Worm (Caenorhabditis elegans) whole organism, L3 larva: ENCODE data around the gene M117.6.

Experiments
- R02D3.7 ChIP-seq: fragments of 150-350 bp; optimal IDR thresholded peaks from 2 replicates; lab custom pipeline; 2014; ENCODE audit warnings: missing biosample characterization, missing genetic modification characterization
- ZK546.5 ChIP-seq: sonication (generic microtip); optimal IDR thresholded peaks from 2 replicates; lab custom pipeline; 2017; ENCODE audit warnings: missing biosample characterization, missing genetic modification characterization
- aly-2 ChIP-seq: fragments of 150-350 bp; optimal IDR thresholded peaks from 2 replicates; lab custom pipeline; 2014; ENCODE audit warnings: missing biosample characterization, missing genetic modification characterization
- ama-1 ChIP-seq: fragments of 150-350 bp; optimal IDR thresholded peaks from 2 replicates; lab custom pipeline; 2018
- ceh-16 ChIP-seq: sonication (generic microtip); optimal IDR thresholded peaks from 2 replicates; lab custom pipeline; 2017; ENCODE audit warnings: missing biosample characterization, missing genetic modification characterization
- ceh-28 ChIP-seq: fragments of 150-350 bp; optimal IDR thresholded peaks from 2 replicates; lab custom pipeline; 2014; ENCODE audit warnings: missing biosample characterization, missing genetic modification reagents, missing genetic modification characterization
- ceh-82 ChIP-seq: fragments of 150-350 bp; optimal IDR thresholded peaks from 2 replicates; lab custom pipeline; 2014; ENCODE audit warnings: missing biosample characterization, missing genetic modification characterization
- ceh-9 ChIP-seq: sonication (generic microtip); optimal IDR thresholded peaks from 2 replicates; lab custom pipeline; 2018; ENCODE audit warnings: missing biosample characterization, missing genetic modification characterization
- daf-12 ChIP-seq: fragments of 150-350 bp; optimal IDR thresholded peaks from 2 replicates; lab custom pipeline; 2014; ENCODE audit warnings: missing biosample characterization, missing genetic modification reagents, missing genetic modification characterization
- egl-27 ChIP-seq: sonication (generic microtip); optimal IDR thresholded peaks from 4 replicates; lab custom pipeline; 2017; ENCODE audit warnings: missing biosample characterization, missing genetic modification reagents, missing genetic modification characterization
- egl-5 ChIP-seq: fragments of 150-350 bp; optimal IDR thresholded peaks from 2 replicates; lab custom pipeline; 2017; ENCODE audit warnings: missing biosample characterization, missing genetic modification reagents, missing genetic modification characterization, inconsistent platforms
- elt-1 ChIP-seq: fragments of 150-350 bp; optimal IDR thresholded peaks from 2 replicates; lab custom pipeline; 2014; ENCODE audit warnings: missing biosample characterization, missing genetic modification characterization
- elt-2 ChIP-seq: sonication (generic microtip); optimal IDR thresholded peaks from 2 replicates; lab custom pipeline; 2016; ENCODE audit warnings: missing genetic modification reagents, mild to moderate bottlenecking, missing genetic modification characterization, missing compliant biosample characterization
- elt-3 ChIP-seq, 3 experiments: fragments of 150-350 bp in 1 of 3; sonication (generic microtip) in 2 of 3; optimal IDR thresholded peaks; 2 replicates in 2 of 3; 4 replicates in 1 of 3; lab custom pipeline; 2014 to 2017; ENCODE audit warnings: missing biosample characterization in 3 of 3, missing genetic modification characterization in 3 of 3
- eor-1 ChIP-seq, 2 experiments: fragments of 150-350 bp; optimal IDR thresholded peaks; 2 replicates each; lab custom pipeline; 2014 to 2018; ENCODE audit warnings: missing biosample characterization in 2 of 2, missing genetic modification characterization in 2 of 2
- fkh-10 ChIP-seq: sonication (generic microtip); optimal IDR thresholded peaks from 2 replicates; lab custom pipeline; 2017; ENCODE audit warnings: missing biosample characterization, missing genetic modification reagents, missing genetic modification characterization
- fkh-2 ChIP-seq: fragments of 150-350 bp; optimal IDR thresholded peaks from 2 replicates; lab custom pipeline; 2014; ENCODE audit warnings: missing biosample characterization, missing genetic modification reagents, missing genetic modification characterization
- fos-1 ChIP-seq: fragments of 150-350 bp; optimal IDR thresholded peaks from 2 replicates; lab custom pipeline; 2014; ENCODE audit warnings: missing biosample characterization, missing genetic modification characterization
- hmg-11 ChIP-seq: sonication (generic microtip); optimal IDR thresholded peaks from 2 replicates; lab custom pipeline; 2016; ENCODE audit warnings: missing genetic modification characterization, missing compliant biosample characterization
- jun-1 ChIP-seq: fragments of 150-350 bp; optimal IDR thresholded peaks from 2 replicates; lab custom pipeline; 2014; ENCODE audit warnings: missing biosample characterization, missing genetic modification reagents, missing genetic modification characterization
- lin-15B ChIP-seq: fragments of 150-350 bp; optimal IDR thresholded peaks from 2 replicates; lab custom pipeline; 2014; ENCODE audit warnings: missing biosample characterization, missing genetic modification characterization
- lin-39 ChIP-seq: fragments of 150-350 bp; optimal IDR thresholded peaks from 2 replicates; lab custom pipeline; 2018; ENCODE audit warnings: missing biosample characterization, missing genetic modification reagents, missing genetic modification characterization
- lsy-12 ChIP-seq: sonication (generic microtip); optimal IDR thresholded peaks from 2 replicates; lab custom pipeline; 2016; ENCODE audit warnings: mild to moderate bottlenecking, missing genetic modification characterization, missing compliant biosample characterization
- mdl-1 ChIP-seq: fragments of 150-350 bp; optimal IDR thresholded peaks from 2 replicates; lab custom pipeline; 2014; ENCODE audit warnings: missing biosample characterization, missing genetic modification characterization
- mml-1 ChIP-seq: fragments of 150-350 bp; sonication (generic microtip); optimal IDR thresholded peaks from 3 replicates; lab custom pipeline; 2014; ENCODE audit warnings: missing biosample characterization, missing genetic modification characterization
- nfya-1 ChIP-seq: sonication (generic microtip); optimal IDR thresholded peaks from 2 replicates; lab custom pipeline; 2017; ENCODE audit warnings: missing genetic modification characterization, mild to moderate bottlenecking, missing compliant biosample characterization, antibody characterized with exemption, moderate library complexity; ENCODE audit not compliant: insufficient read depth
- nhr-11 ChIP-seq: fragments of 150-350 bp; optimal IDR thresholded peaks from 2 replicates; lab custom pipeline; 2014; ENCODE audit warnings: missing biosample characterization, missing genetic modification characterization
- nhr-12 ChIP-seq: fragments of 150-350 bp; optimal IDR thresholded peaks from 2 replicates; lab custom pipeline; 2014; ENCODE audit warnings: missing biosample characterization, missing genetic modification characterization
- nhr-23 ChIP-seq: fragments of 150-350 bp; optimal IDR thresholded peaks from 2 replicates; lab custom pipeline; 2014; ENCODE audit warnings: missing biosample characterization, missing genetic modification reagents, missing genetic modification characterization
- nhr-237 ChIP-seq: fragments of 150-350 bp; optimal IDR thresholded peaks from 2 replicates; lab custom pipeline; 2014; ENCODE audit warnings: missing biosample characterization, missing genetic modification characterization
- nhr-25 ChIP-seq: sonication (generic microtip); optimal IDR thresholded peaks from 2 replicates; lab custom pipeline; 2017; ENCODE audit warnings: missing biosample characterization, missing genetic modification characterization
- nhr-28 ChIP-seq: fragments of 150-350 bp; optimal IDR thresholded peaks from 2 replicates; lab custom pipeline; 2014; ENCODE audit warnings: missing biosample characterization, missing genetic modification characterization
- nhr-43 ChIP-seq: sonication (generic microtip); optimal IDR thresholded peaks from 2 replicates; lab custom pipeline; 2016; ENCODE audit warnings: mild to moderate bottlenecking, missing genetic modification characterization, missing compliant biosample characterization; ENCODE audit not compliant: poor library complexity, severe bottlenecking
- nhr-67 ChIP-seq: fragments of 150-350 bp; optimal IDR thresholded peaks from 2 replicates; lab custom pipeline; 2014; ENCODE audit warnings: missing biosample characterization, missing genetic modification characterization
- nhr-76 ChIP-seq: fragments of 150-350 bp; sonication (generic microtip); optimal IDR thresholded peaks from 5 replicates; lab custom pipeline; 2014; ENCODE audit warnings: missing biosample characterization, missing genetic modification characterization
- nhr-77 ChIP-seq: fragments of 150-350 bp; optimal IDR thresholded peaks from 2 replicates; lab custom pipeline; 2014; ENCODE audit warnings: missing biosample characterization, missing genetic modification characterization
- pha-4 ChIP-seq: fragments of 150-350 bp; optimal IDR thresholded peaks from 2 replicates; lab custom pipeline; 2014; ENCODE audit warnings: missing biosample characterization, missing genetic modification reagents, missing genetic modification characterization
- pqm-1 ChIP-seq: fragments of 150-350 bp; optimal IDR thresholded peaks from 2 replicates; lab custom pipeline; 2017; ENCODE audit warnings: missing biosample characterization, missing genetic modification characterization, inconsistent platforms
- sea-2 ChIP-seq: fragments of 150-350 bp; sonication (generic microtip); optimal IDR thresholded peaks from 4 replicates; lab custom pipeline; 2014; ENCODE audit warnings: missing biosample characterization, missing genetic modification reagents, missing genetic modification characterization
- skn-1 ChIP-seq: fragments of 150-350 bp; optimal IDR thresholded peaks from 2 replicates; lab custom pipeline; 2014; ENCODE audit warnings: missing biosample characterization, missing genetic modification characterization
- snpc-4 ChIP-seq: fragments of 150-350 bp; optimal IDR thresholded peaks from 2 replicates; lab custom pipeline; 2014; ENCODE audit warnings: missing biosample characterization, missing genetic modification characterization
- tbx-2 ChIP-seq: sonication (generic microtip); optimal IDR thresholded peaks from 2 replicates; lab custom pipeline; 2016; ENCODE audit warnings: mild to moderate bottlenecking, missing genetic modification characterization, missing compliant biosample characterization
- unc-39 ChIP-seq: sonication (generic microtip); optimal IDR thresholded peaks from 4 replicates; lab custom pipeline; 2017; ENCODE audit warnings: missing biosample characterization, missing genetic modification characterization
- unc-62 ChIP-seq: fragments of 150-350 bp; sonication (generic microtip); optimal IDR thresholded peaks from 4 replicates; lab custom pipeline; 2014; ENCODE audit warnings: missing biosample characterization, missing genetic modification reagents, missing genetic modification characterization
- zag-1 ChIP-seq: fragments of 150-350 bp; optimal IDR thresholded peaks from 2 replicates; lab custom pipeline; 2014; ENCODE audit warnings: missing biosample characterization, missing genetic modification characterization
- ztf-11 ChIP-seq: fragments of 150-350 bp; optimal IDR thresholded peaks from 2 replicates; lab custom pipeline; 2014; ENCODE audit warnings: missing biosample characterization, missing genetic modification characterization
- ztf-4 ChIP-seq: fragments of 150-350 bp; optimal IDR thresholded peaks from 2 replicates; lab custom pipeline; 2014; ENCODE audit warnings: missing biosample characterization, missing genetic modification characterization

Gene M117.6

DNA sequence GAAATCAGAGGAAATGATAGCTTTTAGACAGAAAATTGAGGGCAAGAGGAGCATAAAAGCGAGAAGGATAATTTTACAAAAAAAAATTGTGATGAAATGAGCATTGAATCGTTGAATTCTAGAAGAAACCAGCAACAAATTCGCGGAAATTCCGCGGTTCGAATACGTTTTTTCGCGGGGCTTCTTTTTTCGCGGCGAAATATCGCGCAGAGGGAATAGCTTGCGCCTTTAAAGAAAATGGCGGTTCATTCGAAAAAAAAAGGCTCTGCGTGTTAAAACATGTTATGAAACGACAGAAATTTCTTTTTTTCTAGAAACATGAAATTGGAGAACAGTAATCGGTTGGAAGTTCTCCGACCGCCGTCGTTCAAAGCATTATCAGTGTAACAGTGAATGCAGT lies 5.5 kb downstream of the M117.6 start:
- no peak for TF ChIP-seq R02D3.7 (tag; lab: Kevin White, UChicago)
- no peak for TF ChIP-seq nhr-67
- no peak for TF ChIP-seq ceh-28 (tag; lab: Kevin White, UChicago)
- no peak for TF ChIP-seq nhr-28 (tag; lab: Kevin White, UChicago)
- no peak for TF ChIP-seq unc-62 (GFP tag; lab: Kevin White, UChicago)
- TF ChIP-seq mml-1, result no peak
- TF ChIP-seq mdl-1 (tag; lab: Kevin White, UChicago), result no peak
- no peak for TF ChIP-seq egl-5 (tag; lab: Kevin White, UChicago)
- TF ChIP-seq nhr-23 (tag; lab: Kevin White, UChicago), result peak; percentile 55
- TF ChIP-seq snpc-4 (tag; lab: Kevin White, UChicago), result peak; percentile 60
- TF ChIP-seq nhr-76 (tag; lab: Kevin White, UChicago), result no peak
- no peak for TF ChIP-seq daf-12
- no peak for TF ChIP-seq ceh-82 (tag; lab: Kevin White, UChicago)
- no peak for TF ChIP-seq jun-1 (tag; lab: Kevin White, UChicago)
- TF ChIP-seq fkh-2, result no peak
- no peak for TF ChIP-seq elt-1 (tag; lab: Kevin White, UChicago)
- TF ChIP-seq fkh-10 (GFP tag; lab: Kevin White, UChicago), result no peak
- no peak for TF ChIP-seq elt-3 (tag; optimal IDR thresholded peaks at IDR 0.05; lab: Kevin White, UChicago)
- no peak for TF ChIP-seq ztf-11
- no peak for TF ChIP-seq nhr-77 (tag; lab: Kevin White, UChicago)
- no peak for TF ChIP-seq pqm-1
- TF ChIP-seq lin-39 (tag; lab: Kevin White, UChicago), result peak; percentile 40
- peak; percentile 30 for TF ChIP-seq ama-1
- no peak for TF ChIP-seq ZK546.5 (tag; lab: Kevin White, UChicago)
- no peak for TF ChIP-seq ceh-16 (tag; lab: Kevin White, UChicago)
- no peak for TF ChIP-seq ztf-4 (tag; lab: Kevin White, UChicago)
- no peak for TF ChIP-seq tbx-2
- TF ChIP-seq eor-1 (tag; optimal IDR thresholded peaks at IDR 0.05; lab: Kevin White, UChicago), result no peak
- TF ChIP-seq skn-1 (tag; lab: Kevin White, UChicago), result no peak
- TF ChIP-seq aly-2 (tag; lab: Kevin White, UChicago), result no peak
- TF ChIP-seq nhr-12, result no peak
- TF ChIP-seq nhr-43, result no peak
- TF ChIP-seq unc-39 (tag; lab: Kevin White, UChicago), result no peak
- TF ChIP-seq lin-15B (tag; lab: Kevin White, UChicago), result peak; percentile 71
- no peak for TF ChIP-seq egl-27 (tag; lab: Kevin White, UChicago)
- TF ChIP-seq lsy-12 (tag; lab: Kevin White, UChicago), result peak; percentile 13
- TF ChIP-seq fos-1 (tag; lab: Kevin White, UChicago), result no peak
- no peak for TF ChIP-seq zag-1 (tag; lab: Kevin White, UChicago)
- no peak for TF ChIP-seq nhr-237 (tag; lab: Kevin White, UChicago)
- no peak for TF ChIP-seq ceh-9
- peak; percentile 40 for TF ChIP-seq pha-4
- no peak for TF ChIP-seq nhr-11 (tag; lab: Kevin White, UChicago)
- TF ChIP-seq elt-2, result no peak
- peak; percentile 70 for TF ChIP-seq nfya-1 (tag; lab: Kevin White, UChicago)
- TF ChIP-seq sea-2 (GFP tag; lab: Kevin White, UChicago), result no peak
- peak; percentile 16 for TF ChIP-seq hmg-11
- peak; percentile 45 for TF ChIP-seq nhr-25
